Fruit fly (Drosophila melanogaster): ENCODE data around the gene Taf12.

- no peak for TF ChIP-seq tj (GFP tag; optimal IDR thresholded peaks at IDR 0.05)
- TF ChIP-seq kay (GFP tag; ENCODE audit: borderline replicate concordance), result no peak
- TF ChIP-seq CG11617 (GFP tag; optimal IDR thresholded peaks at IDR 0.05), result no peak
- TF ChIP-seq CG12768 (GFP tag; optimal IDR thresholded peaks at IDR 0.05), result no peak
- TF ChIP-seq pad (GFP tag; optimal IDR thresholded peaks at IDR 0.05), result no peak
- no peak for TF ChIP-seq cic (GFP tag; optimal IDR thresholded peaks at IDR 0.05)
- TF ChIP-seq CG5204 (GFP tag; optimal IDR thresholded peaks at IDR 0.05), result no peak
- no peak for TF ChIP-seq CG7045 (GFP tag; optimal IDR thresholded peaks at IDR 0.05)
- no peak for TF ChIP-seq Mnt (GFP tag; optimal IDR thresholded peaks at IDR 0.05)
- TF ChIP-seq CG14711 (tag; optimal IDR thresholded peaks at IDR 0.05), result no peak
- no peak for TF ChIP-seq toe (GFP tag; optimal IDR thresholded peaks at IDR 0.05)
Observed at dm6 chr3R:11692504-11692903, 13.0 kb upstream of the Taf12 start.

All from whole organism, adult.